Fruit fly (Drosophila melanogaster) Kc167 (cell line): ENCODE measurements around the gene CG13314.

Source experiments
- Myc ChIP-seq: fragments of >200 bp; optimal IDR thresholded peaks from 2 replicates; lab custom pipeline; 2017; ENCODE audit warnings: missing external identifiers
- Sin3A ChIP-seq: fragments of >200 bp; optimal IDR thresholded peaks from 2 replicates; lab custom pipeline; 2018; ENCODE audit warnings: missing external identifiers
- insv ChIP-seq: fragments of >200 bp; optimal IDR thresholded peaks from 3 replicates; lab custom pipeline; 2018; ENCODE audit warnings: missing external identifiers
- psq ChIP-seq: fragments of >200 bp; optimal IDR thresholded peaks from 2 replicates; lab custom pipeline; 2017; ENCODE audit warnings: missing external identifiers
- ttk ChIP-seq: sonication (Bioruptor generic); optimal IDR thresholded peaks from 2 replicates; lab custom pipeline; 2017; ENCODE audit warnings: missing external identifiers

- no peak for TF ChIP-seq Sin3A (lab: Kevin White, UChicago)
- no peak for TF ChIP-seq psq (lab: Kevin White, UChicago)
- no peak for TF ChIP-seq insv
- TF ChIP-seq Myc: no peak
- TF ChIP-seq ttk (lab: Kevin White, UChicago): no peak
These were observed 28.2 kb upstream of the CG13314 start for dm6 chr3L:8953199-8953956.
